Fruit fly (Drosophila melanogaster) whole organism, embryonic: Measurements from ENCODE around the gene MICU3.

ENCODE experiments used
- ATbp ChIP-seq: fragments of 200-800 bp; sonication (Bioruptor generic); optimal IDR thresholded peaks from 2 replicates; lab custom pipeline; 2017; ENCODE audit warnings: missing biosample characterization, mild to moderate bottlenecking, missing genetic modification characterization, missing genetic modification reagents
- Aef1 ChIP-seq: fragments of 200-800 bp; sonication (Bioruptor generic); IDR thresholded peaks from 3 replicates; pipeline ENCODE4 v1.3.6; 2022; ENCODE audit warnings: missing biosample characterization, missing genetic modification characterization
- Atf-2 ChIP-seq: fragments of 200-800 bp; sonication (Bioruptor generic); optimal IDR thresholded peaks from 2 replicates; lab custom pipeline; 2016; ENCODE audit warnings: missing biosample characterization, missing genetic modification characterization
- CG10147 ChIP-seq: fragments of 200-800 bp; sonication (Bioruptor generic); optimal IDR thresholded peaks from 2 replicates; lab custom pipeline; 2019; ENCODE audit warnings: missing biosample characterization, mild to moderate bottlenecking, missing genetic modification characterization, moderate library complexity
- CG10462 ChIP-seq: fragments of 200-800 bp; sonication (Bioruptor generic); optimal IDR thresholded peaks from 2 replicates; lab custom pipeline; 2016; ENCODE audit warnings: missing biosample characterization, missing genetic modification characterization
- CG12155 ChIP-seq: fragments of 200-800 bp; sonication (Bioruptor generic); optimal IDR thresholded peaks from 3 replicates; lab custom pipeline; 2016; ENCODE audit warnings: missing biosample characterization, missing genetic modification characterization
- CG12769 ChIP-seq: fragments of 200-800 bp; sonication (Bioruptor generic); optimal IDR thresholded peaks from 2 replicates; lab custom pipeline; 2019; ENCODE audit warnings: missing biosample characterization, mild to moderate bottlenecking, missing genetic modification characterization, moderate library complexity
- CG13287 ChIP-seq: fragments of 200-800 bp; sonication (Bioruptor generic); IDR thresholded peaks from 2 replicates; pipeline ENCODE4 v1.3.6; 2022; ENCODE audit warnings: missing biosample characterization, missing genetic modification characterization; ENCODE audit not compliant: partially characterized antibody
- CG13424 ChIP-seq: fragments of 200-800 bp; sonication (Bioruptor generic); optimal IDR thresholded peaks from 2 replicates; lab custom pipeline; 2019; ENCODE audit warnings: missing biosample characterization, mild to moderate bottlenecking, missing genetic modification characterization, moderate library complexity
- CG14965 ChIP-seq: fragments of 200-800 bp; sonication (Bioruptor generic); optimal IDR thresholded peaks from 2 replicates; lab custom pipeline; 2016; ENCODE audit warnings: missing biosample characterization, missing genetic modification characterization, borderline replicate concordance
- CG15696 ChIP-seq: fragments of 200-800 bp; sonication (Bioruptor generic); optimal IDR thresholded peaks from 2 replicates; lab custom pipeline; 2019; ENCODE audit warnings: missing biosample characterization, mild to moderate bottlenecking, missing genetic modification characterization, moderate library complexity
- CG31388 ChIP-seq: fragments of 200-800 bp; sonication (Bioruptor generic); optimal IDR thresholded peaks from 2 replicates; lab custom pipeline; 2016; ENCODE audit warnings: missing biosample characterization, missing genetic modification characterization
- CG34224 ChIP-seq: fragments of 200-800 bp; sonication (Bioruptor generic); IDR thresholded peaks from 3 replicates; pipeline ENCODE4 v1.3.6; 2022; ENCODE audit warnings: missing biosample characterization, missing genetic modification characterization; ENCODE audit not compliant: partially characterized antibody
- CG34376 ChIP-seq: fragments of 200-800 bp; sonication (Bioruptor generic); optimal IDR thresholded peaks from 2 replicates; lab custom pipeline; 2018; ENCODE audit warnings: missing biosample characterization, mild to moderate bottlenecking, missing genetic modification characterization
- CG3726 ChIP-seq: fragments of 200-800 bp; sonication (Bioruptor generic); IDR thresholded peaks from 3 replicates; pipeline ENCODE4, ENCODE4 v1.3.6; 2022; ENCODE audit warnings: missing biosample characterization, missing genetic modification characterization
- CG6689 ChIP-seq: fragments of 200-800 bp; sonication (Bioruptor generic); IDR thresholded peaks from 2 replicates; pipeline ENCODE4 v1.3.6; 2022; ENCODE audit warnings: missing biosample characterization, missing genetic modification characterization
- CG7928 ChIP-seq: fragments of 200-800 bp; sonication (Bioruptor generic); optimal IDR thresholded peaks from 2 replicates; lab custom pipeline; 2017; ENCODE audit warnings: missing biosample characterization, mild to moderate bottlenecking, missing genetic modification characterization
- CG7987 ChIP-seq: fragments of 200-800 bp; sonication (Bioruptor generic); optimal IDR thresholded peaks from 2 replicates; lab custom pipeline; 2018; ENCODE audit warnings: missing biosample characterization, mild to moderate bottlenecking, missing genetic modification characterization, moderate library complexity
- CG8089 ChIP-seq: fragments of 200-800 bp; sonication (Bioruptor generic); optimal IDR thresholded peaks from 3 replicates; lab custom pipeline; 2016; ENCODE audit warnings: missing biosample characterization, missing genetic modification characterization
- CG9817 ChIP-seq: fragments of 200-800 bp; sonication (Bioruptor generic); optimal IDR thresholded peaks from 2 replicates; lab custom pipeline; 2018; ENCODE audit warnings: missing biosample characterization, mild to moderate bottlenecking, missing genetic modification characterization, moderate library complexity
- Dek ChIP-seq: fragments of 200-800 bp; sonication (Bioruptor generic); optimal IDR thresholded peaks from 3 replicates; lab custom pipeline; 2019; ENCODE audit warnings: missing biosample characterization, mild to moderate bottlenecking, missing genetic modification characterization, moderate library complexity
- Dip2 ChIP-seq: fragments of 200-800 bp; sonication (Bioruptor generic); IDR thresholded peaks from 2 replicates; pipeline ENCODE4 v1.3.6; 2022; ENCODE audit warnings: missing biosample characterization, missing genetic modification characterization
- Dll ChIP-seq: fragments of 200-800 bp; sonication (Bioruptor generic); IDR thresholded peaks from 4 replicates; pipeline ENCODE4 v1.3.6; 2022; ENCODE audit warnings: missing biosample characterization, missing genetic modification characterization; ENCODE audit not compliant: partially characterized antibody
- E2f1 ChIP-seq: fragments of 200-800 bp; sonication (Bioruptor generic); IDR thresholded peaks from 2 replicates; pipeline ENCODE4 v1.3.6; 2022; ENCODE audit warnings: missing biosample characterization, missing genetic modification characterization
- E2f2 ChIP-seq: fragments of 200-800 bp; sonication (Bioruptor generic); IDR thresholded peaks from 2 replicates; pipeline ENCODE4 v1.3.6; 2022; ENCODE audit warnings: missing biosample characterization, missing genetic modification characterization
- Fer3 ChIP-seq: fragments of 200-800 bp; sonication (Bioruptor generic); optimal IDR thresholded peaks from 2 replicates; lab custom pipeline; 2018; ENCODE audit warnings: missing biosample characterization, mild to moderate bottlenecking, missing genetic modification characterization, moderate library complexity
- HLH4C ChIP-seq: fragments of 200-800 bp; sonication (Bioruptor generic); IDR thresholded peaks from 3 replicates; pipeline ENCODE4 v1.3.6; 2022; ENCODE audit warnings: missing biosample characterization, missing genetic modification characterization; ENCODE audit not compliant: partially characterized antibody
- Hr39 ChIP-seq: fragments of >200 bp; optimal IDR thresholded peaks from 2 replicates; lab custom pipeline; 2017
- NFAT ChIP-seq: fragments of 200-800 bp; sonication (Bioruptor generic); IDR thresholded peaks from 2 replicates; pipeline ENCODE4 v1.3.6; 2022; ENCODE audit warnings: missing biosample characterization, missing genetic modification characterization
- Oaz ChIP-seq: fragments of 200-800 bp; sonication (Bioruptor generic); IDR thresholded peaks from 2 replicates; pipeline ENCODE4 v1.3.6; 2022; ENCODE audit warnings: missing biosample characterization, missing genetic modification characterization
- Ravus ChIP-seq: fragments of 200-800 bp; sonication (Bioruptor generic); IDR thresholded peaks from 2 replicates; pipeline ENCODE4 v1.3.6; 2022; ENCODE audit warnings: missing biosample characterization, missing genetic modification characterization
- Six4 ChIP-seq: fragments of 200-800 bp; sonication (Bioruptor generic); optimal IDR thresholded peaks from 2 replicates; lab custom pipeline; 2016; ENCODE audit warnings: missing biosample characterization, missing genetic modification characterization
- Sox100B ChIP-seq: fragments of 200-800 bp; sonication (Bioruptor generic); optimal IDR thresholded peaks from 3 replicates; lab custom pipeline; 2018; ENCODE audit warnings: missing biosample characterization, mild to moderate bottlenecking, missing genetic modification characterization
- Taf1 ChIP-seq: fragments of 200-800 bp; sonication (Bioruptor generic); IDR thresholded peaks from 2 replicates; pipeline ENCODE4 v1.3.6; 2022; ENCODE audit warnings: missing biosample characterization, missing genetic modification characterization
- ato ChIP-seq: fragments of 200-800 bp; sonication (Bioruptor generic); IDR thresholded peaks from 2 replicates; pipeline ENCODE4 v1.3.6; 2022; ENCODE audit warnings: missing biosample characterization, missing genetic modification characterization; ENCODE audit not compliant: partially characterized antibody
- chif ChIP-seq, 2 experiments: fragments of 200-800 bp; sonication (Bioruptor generic); optimal IDR thresholded peaks; 3 replicates each; lab custom pipeline; 2016; ENCODE audit warnings: missing biosample characterization in 2 of 2, missing genetic modification characterization in 2 of 2
- chm ChIP-seq: fragments of 200-800 bp; sonication (Bioruptor generic); IDR thresholded peaks from 2 replicates; pipeline ENCODE4 v1.3.6; 2022; ENCODE audit warnings: missing biosample characterization, missing genetic modification characterization
- corto ChIP-seq: fragments of 200-800 bp; sonication (Bioruptor generic); optimal IDR thresholded peaks from 2 replicates; lab custom pipeline; 2016; ENCODE audit warnings: missing biosample characterization, mild to moderate bottlenecking, missing genetic modification characterization, moderate library complexity
- croc ChIP-seq: fragments of 200-800 bp; sonication (Bioruptor generic); conservative IDR thresholded peaks from 3 replicates; pipeline ENCODE4 v1.3.6; 2022; ENCODE audit warnings: missing biosample characterization, missing genetic modification characterization
- eyg ChIP-seq: fragments of 200-800 bp; sonication (Bioruptor generic); optimal IDR thresholded peaks from 3 replicates; lab custom pipeline; 2016; ENCODE audit warnings: missing biosample characterization, missing genetic modification characterization
- gsb-n ChIP-seq: fragments of 200-800 bp; sonication (Bioruptor generic); optimal IDR thresholded peaks from 3 replicates; lab custom pipeline; 2018; ENCODE audit warnings: missing biosample characterization, mild to moderate bottlenecking, missing genetic modification characterization
- hbn ChIP-seq: fragments of 200-800 bp; sonication (Bioruptor generic); IDR thresholded peaks from 2 replicates; pipeline ENCODE4 v1.3.6; 2022; ENCODE audit warnings: missing biosample characterization, missing genetic modification characterization; ENCODE audit not compliant: partially characterized antibody
- ind ChIP-seq: fragments of 200-800 bp; sonication (Bioruptor generic); optimal IDR thresholded peaks from 3 replicates; lab custom pipeline; 2016; ENCODE audit warnings: missing biosample characterization, missing genetic modification characterization
- jigr1 ChIP-seq: fragments of 200-800 bp; sonication (Bioruptor generic); IDR thresholded peaks from 3 replicates; pipeline ENCODE4 v1.3.6; 2022; ENCODE audit warnings: missing biosample characterization, missing genetic modification characterization
- pho ChIP-seq: fragments of 200-800 bp; sonication (Bioruptor generic); optimal IDR thresholded peaks from 2 replicates; lab custom pipeline; 2016; ENCODE audit warnings: missing biosample characterization, missing genetic modification characterization
- psq ChIP-seq: fragments of 200-800 bp; sonication (Bioruptor generic); optimal IDR thresholded peaks from 2 replicates; lab custom pipeline; 2017; ENCODE audit warnings: missing biosample characterization, missing genetic modification characterization
- tgo ChIP-seq: fragments of 200-800 bp; sonication (Bioruptor generic); IDR thresholded peaks from 3 replicates; pipeline ENCODE4 v1.3.6; 2022; ENCODE audit warnings: missing biosample characterization, missing genetic modification characterization
- tin ChIP-seq: fragments of 200-800 bp; sonication (Bioruptor generic); optimal IDR thresholded peaks from 3 replicates; lab custom pipeline; 2016; ENCODE audit warnings: missing biosample characterization, missing genetic modification characterization
- wek ChIP-seq: fragments of 200-800 bp; sonication (Bioruptor generic); optimal IDR thresholded peaks from 3 replicates; lab custom pipeline; 2018; ENCODE audit warnings: missing biosample characterization, mild to moderate bottlenecking, missing genetic modification characterization, moderate library complexity

Gene MICU3

DNA sequence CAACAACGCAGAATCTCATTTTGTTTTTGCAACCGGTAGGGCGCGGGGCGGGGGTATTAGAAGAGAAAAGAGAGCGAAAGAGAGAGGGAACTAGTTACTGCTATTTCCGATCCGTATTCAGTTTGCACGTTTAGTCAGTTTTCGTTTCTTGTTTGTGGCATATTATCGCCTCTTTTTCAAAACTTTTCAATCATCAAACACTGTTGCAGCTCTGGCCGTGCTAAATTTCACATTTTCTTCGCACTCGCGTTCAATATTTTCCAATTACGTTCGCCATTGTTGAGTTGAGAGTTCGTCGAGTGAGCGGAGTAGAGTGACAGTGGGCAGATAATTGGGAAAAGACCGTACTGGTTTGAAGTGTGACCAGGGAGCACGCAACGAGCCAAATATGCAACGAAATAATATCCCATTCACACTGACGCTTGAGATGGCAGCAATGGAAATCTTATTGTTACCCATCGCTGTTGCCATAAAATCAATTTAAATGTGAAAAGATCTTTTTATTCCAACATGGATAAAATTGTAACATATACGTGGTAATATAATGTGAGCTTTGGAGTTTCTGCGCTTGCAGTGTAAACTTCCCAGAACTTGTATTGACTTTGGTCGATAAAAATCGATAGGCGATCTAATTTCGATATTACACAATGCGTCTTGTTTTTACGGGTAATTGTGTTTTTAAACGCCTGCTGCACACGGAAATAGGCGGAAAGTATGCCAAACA is 14.0 kb downstream of the MICU3 start, which contains the start of the genes Ire1 and Mrm2 (continued):
- TF ChIP-seq CG12155 (GFP tag; lab: Kevin White, UChicago) (peak; percentile 83), psq (peak; percentile 53), CG8089 (GFP tag; lab: Kevin White, UChicago) (peak; percentile 61), eyg (GFP tag; lab: Kevin White, UChicago) (peak; percentile 81), CG12769 (peak; percentile 85), E2f2 (GFP tag; lab: Robert Waterston, UW) (peak; percentile 52), HLH4C (peak; percentile 74), hbn (peak; percentile 53; the same call in 1 of the 2 replicates), ind (GFP tag; lab: Kevin White, UChicago) (peak; percentile 83), CG15696 (tag; lab: Kevin White, UChicago) (peak; percentile 79), croc (peak; percentile 72), CG14965 (GFP tag; lab: Kevin White, UChicago) (no peak), chm (GFP tag; lab: Robert Waterston, UW) (peak; percentile 57; the same call in 1 of the 2 replicates), corto (GFP tag; lab: Kevin White, UChicago) (no peak), CG13287 (GFP tag; lab: Robert Waterston, UW) (peak; percentile 83), Six4 (GFP tag; lab: Kevin White, UChicago) (peak; percentile 56), CG34224 (GFP tag; lab: Robert Waterston, UW) (peak; percentile 79), E2f1 (GFP tag; lab: Robert Waterston, UW) (peak; percentile 79), NFAT (GFP tag; lab: Robert Waterston, UW) (peak; percentile 81), Oaz (GFP tag; lab: Robert Waterston, UW) (peak; percentile 56), Dll (GFP tag; lab: Robert Waterston, UW) (peak; percentile 80; the same call in 3 of the 4 replicates), CG13424 (tag; lab: Kevin White, UChicago) (peak; percentile 82), Dip2 (GFP tag; lab: Robert Waterston, UW) (no peak), Aef1 (GFP tag; lab: Robert Waterston, UW) (peak; percentile 77), chif (GFP tag; optimal IDR thresholded peaks at IDR 0.05; lab: Kevin White, UChicago) (peak; percentile 86 to 90), Dek (tag; lab: Kevin White, UChicago) (peak; percentile 80), CG9817 (tag; lab: Kevin White, UChicago) (peak; percentile 90), jigr1 (GFP tag; lab: Robert Waterston, UW) (no peak), tgo (GFP tag; lab: Robert Waterston, UW) (peak; percentile 74), ATbp (peak; percentile 12), Sox100B (GFP tag; lab: Kevin White, UChicago) (peak; percentile 15), CG6689 (GFP tag; lab: Robert Waterston, UW) (peak; percentile 81), Ravus (no peak), CG10147 (GFP tag; lab: Kevin White, UChicago) (peak; percentile 38), gsb-n (tag; lab: Kevin White, UChicago) (peak; percentile 78), ato (GFP tag; lab: Robert Waterston, UW) (no peak), CG10462 (GFP tag; lab: Kevin White, UChicago) (peak; percentile 53), Hr39 (lab: Kevin White, UChicago) (no peak), pho (GFP tag; lab: Kevin White, UChicago) (peak; percentile 90), Fer3 (peak; percentile 70), Atf-2 (GFP tag; lab: Kevin White, UChicago) (peak; percentile 84), CG7928 (GFP tag; lab: Kevin White, UChicago) (peak; percentile 41), Taf1 (GFP tag; lab: Robert Waterston, UW) (peak; percentile 43; the same call in 1 of the 2 replicates), CG34376 (peak; percentile 69), CG3726 (GFP tag; lab: Robert Waterston, UW) (0 out of 3 replicates have a peak, but pooled peaks have one; percentile 58), wek (GFP tag; lab: Kevin White, UChicago) (peak; percentile 60), CG31388 (GFP tag; lab: Kevin White, UChicago) (peak; percentile 63), CG7987 (no peak), tin (GFP tag; lab: Kevin White, UChicago) (peak; percentile 78)
